Fruit fly (Drosophila melanogaster) whole organism, embryonic: Measurements from ENCODE around the gene Egfrap.

Source experiments
- CG34224 ChIP-seq: fragments of 200-800 bp; sonication (Bioruptor generic); IDR thresholded peaks from 3 replicates; pipeline ENCODE4 v1.3.6; 2022; ENCODE audit warnings: missing biosample characterization, missing genetic modification characterization; ENCODE audit not compliant: partially characterized antibody
- CG4617 ChIP-seq: fragments of 200-800 bp; sonication (Bioruptor generic); optimal IDR thresholded peaks from 3 replicates; lab custom pipeline; 2016; ENCODE audit warnings: missing biosample characterization, missing genetic modification characterization, borderline replicate concordance
- Mes4 ChIP-seq: fragments of 200-800 bp; sonication (Bioruptor generic); optimal IDR thresholded peaks from 2 replicates; lab custom pipeline; 2016; ENCODE audit warnings: missing biosample characterization, missing genetic modification characterization
- Oli ChIP-seq: fragments of 200-800 bp; sonication (Bioruptor generic); optimal IDR thresholded peaks from 2 replicates; lab custom pipeline; 2018; ENCODE audit warnings: missing biosample characterization, mild to moderate bottlenecking, missing genetic modification characterization, moderate library complexity
- luna ChIP-seq: fragments of 200-800 bp; sonication (Bioruptor generic); optimal IDR thresholded peaks from 2 replicates; lab custom pipeline; 2016; ENCODE audit warnings: missing biosample characterization, missing genetic modification characterization
- unpg ChIP-seq: fragments of 200-800 bp; sonication (Bioruptor generic); optimal IDR thresholded peaks from 3 replicates; lab custom pipeline; 2018; ENCODE audit warnings: missing biosample characterization, mild to moderate bottlenecking, missing genetic modification characterization, moderate library complexity

dm6 chr3L:5899305-5899704 lies 51.2 kb downstream of the Egfrap start, which contains the start of gene CG32409:
- TF ChIP-seq CG4617 (peak; percentile 28), Oli (no peak), unpg (no peak), luna (GFP tag; lab: Kevin White, UChicago) (no peak), CG34224 (GFP tag; lab: Robert Waterston, UW) (no peak), Mes4 (GFP tag; lab: Kevin White, UChicago) (no peak)
